Fruit fly (Drosophila melanogaster) whole organism, embryonic: Measurements from ENCODE around the gene CG7298.

Source experiments
- Bgb ChIP-seq: fragments of 200-800 bp; sonication (Bioruptor generic); IDR thresholded peaks from 2 replicates; pipeline ENCODE4 v1.3.6; 2022; ENCODE audit warnings: missing biosample characterization, missing genetic modification characterization; ENCODE audit not compliant: partially characterized antibody
- CG12071 ChIP-seq: fragments of 200-800 bp; sonication (Bioruptor generic); optimal IDR thresholded peaks from 3 replicates; lab custom pipeline; 2018; ENCODE audit warnings: missing biosample characterization, mild to moderate bottlenecking, missing genetic modification characterization
- CG13894 ChIP-seq: fragments of 200-800 bp; sonication (Bioruptor generic); optimal IDR thresholded peaks from 3 replicates; lab custom pipeline; 2018; ENCODE audit warnings: missing biosample characterization, mild to moderate bottlenecking, missing genetic modification characterization, moderate library complexity
- CG15011 ChIP-seq: fragments of 200-800 bp; sonication (Bioruptor generic); optimal IDR thresholded peaks from 3 replicates; lab custom pipeline; 2018; ENCODE audit warnings: missing biosample characterization, mild to moderate bottlenecking, missing genetic modification characterization
- CG16813 ChIP-seq: fragments of 200-800 bp; sonication (Bioruptor generic); IDR thresholded peaks from 3 replicates; pipeline ENCODE4 v1.3.6; 2022; ENCODE audit warnings: missing biosample characterization, missing genetic modification characterization; ENCODE audit not compliant: partially characterized antibody
- CG17802 ChIP-seq: fragments of 200-800 bp; sonication (Bioruptor generic); optimal IDR thresholded peaks from 2 replicates; lab custom pipeline; 2018; ENCODE audit warnings: missing biosample characterization, mild to moderate bottlenecking, missing genetic modification characterization, moderate library complexity
- CG18476 ChIP-seq: fragments of 200-800 bp; sonication (Bioruptor generic); optimal IDR thresholded peaks from 2 replicates; lab custom pipeline; 2016; ENCODE audit warnings: missing biosample characterization, mild to moderate bottlenecking, missing genetic modification characterization
- CG34376 ChIP-seq: fragments of 200-800 bp; sonication (Bioruptor generic); optimal IDR thresholded peaks from 2 replicates; lab custom pipeline; 2018; ENCODE audit warnings: missing biosample characterization, mild to moderate bottlenecking, missing genetic modification characterization
- CG3838 ChIP-seq: fragments of 200-800 bp; sonication (Bioruptor generic); optimal IDR thresholded peaks from 3 replicates; lab custom pipeline; 2016; ENCODE audit warnings: missing biosample characterization, missing genetic modification characterization
- CG6683 ChIP-seq: fragments of 200-800 bp; sonication (Bioruptor generic); optimal IDR thresholded peaks from 2 replicates; lab custom pipeline; 2017; ENCODE audit warnings: missing biosample characterization, mild to moderate bottlenecking, missing genetic modification characterization, missing genetic modification reagents
- CG6854 ChIP-seq: fragments of 200-800 bp; sonication (Bioruptor generic); optimal IDR thresholded peaks from 3 replicates; lab custom pipeline; 2017; ENCODE audit warnings: missing biosample characterization, mild to moderate bottlenecking, missing genetic modification characterization
- CG7357 ChIP-seq: fragments of 200-800 bp; sonication (Bioruptor generic); IDR thresholded peaks from 3 replicates; pipeline ENCODE4 v1.3.6; 2022; ENCODE audit warnings: missing biosample characterization, missing genetic modification characterization
- CG7786 ChIP-seq: fragments of 200-800 bp; sonication (Bioruptor generic); optimal IDR thresholded peaks from 2 replicates; lab custom pipeline; 2016; ENCODE audit warnings: missing biosample characterization, missing genetic modification characterization
- CG8765 ChIP-seq: fragments of 200-800 bp; sonication (Bioruptor generic); IDR thresholded peaks from 2 replicates; pipeline ENCODE4 v1.3.6; 2022; ENCODE audit warnings: missing biosample characterization, missing genetic modification characterization
- CG8944 ChIP-seq: fragments of 200-800 bp; sonication (Bioruptor generic); optimal IDR thresholded peaks from 3 replicates; lab custom pipeline; 2016; ENCODE audit warnings: missing biosample characterization, missing genetic modification characterization
- CG9932 ChIP-seq: fragments of 200-800 bp; sonication (Bioruptor generic); IDR thresholded peaks from 2 replicates; pipeline ENCODE4 v1.3.6; 2022; ENCODE audit warnings: missing biosample characterization, missing genetic modification characterization
- CTCF ChIP-seq: fragments of 200-800 bp; sonication (Bioruptor generic); optimal IDR thresholded peaks from 2 replicates; lab custom pipeline; 2017; ENCODE audit warnings: missing biosample characterization, mild to moderate bottlenecking, missing genetic modification characterization, moderate library complexity
- D ChIP-seq, 2 experiments: fragments of 200-800 bp in 1 of 2; fragments of >200 bp in 1 of 2; sonication (Bioruptor generic) in 1 of 2; optimal IDR thresholded peaks; 2 replicates in 1 of 2; 3 replicates in 1 of 2; lab custom pipeline; 2017; ENCODE audit warnings: mild to moderate bottlenecking in 1 of 2, missing biosample characterization in 1 of 2, missing genetic modification characterization in 1 of 2, missing genetic modification reagents in 1 of 2
- E2f1 ChIP-seq: fragments of 200-800 bp; sonication (Bioruptor generic); IDR thresholded peaks from 2 replicates; pipeline ENCODE4 v1.3.6; 2022; ENCODE audit warnings: missing biosample characterization, missing genetic modification characterization
- H2.0 ChIP-seq: fragments of 200-800 bp; sonication (Bioruptor generic); IDR thresholded peaks from 2 replicates; pipeline ENCODE4 v1.3.6; 2022; ENCODE audit warnings: missing biosample characterization, missing genetic modification characterization
- Hr51 ChIP-seq, 2 experiments: fragments of 200-800 bp; sonication (Bioruptor generic); optimal IDR thresholded peaks; 2 replicates in 1 of 2; 3 replicates in 1 of 2; lab custom pipeline; 2016 to 2018; ENCODE audit warnings: missing biosample characterization in 2 of 2, missing genetic modification characterization in 2 of 2, mild to moderate bottlenecking in 1 of 2, moderate library complexity in 1 of 2
- MTF-1 ChIP-seq: fragments of 200-800 bp; sonication (Bioruptor generic); optimal IDR thresholded peaks from 2 replicates; lab custom pipeline; 2018; ENCODE audit warnings: missing biosample characterization, mild to moderate bottlenecking, missing genetic modification characterization, borderline replicate concordance
- Mes4 ChIP-seq: fragments of 200-800 bp; sonication (Bioruptor generic); optimal IDR thresholded peaks from 2 replicates; lab custom pipeline; 2016; ENCODE audit warnings: missing biosample characterization, missing genetic modification characterization
- Mrtf ChIP-seq: fragments of 200-800 bp; sonication (Bioruptor generic); IDR thresholded peaks from 3 replicates; pipeline ENCODE4 v1.3.6; 2022; ENCODE audit warnings: missing biosample characterization, missing genetic modification characterization
- Optix ChIP-seq: fragments of 200-800 bp; sonication (Bioruptor generic); IDR thresholded peaks from 3 replicates; pipeline ENCODE4 v1.3.6; 2022; ENCODE audit warnings: missing biosample characterization, missing genetic modification characterization
- Spps ChIP-seq: fragments of 200-800 bp; sonication (Bioruptor generic); optimal IDR thresholded peaks from 2 replicates; lab custom pipeline; 2018; ENCODE audit warnings: missing biosample characterization, mild to moderate bottlenecking, missing genetic modification characterization
- ash1 ChIP-seq: fragments of 200-800 bp; sonication (Bioruptor generic); optimal IDR thresholded peaks from 2 replicates; lab custom pipeline; 2018; ENCODE audit warnings: missing biosample characterization, mild to moderate bottlenecking, missing genetic modification characterization
- ato ChIP-seq: fragments of 200-800 bp; sonication (Bioruptor generic); IDR thresholded peaks from 2 replicates; pipeline ENCODE4 v1.3.6; 2022; ENCODE audit warnings: missing biosample characterization, missing genetic modification characterization; ENCODE audit not compliant: partially characterized antibody
- cg ChIP-seq: fragments of 200-800 bp; sonication (Bioruptor generic); optimal IDR thresholded peaks from 3 replicates; lab custom pipeline; 2019; ENCODE audit warnings: missing biosample characterization, mild to moderate bottlenecking, missing genetic modification characterization, moderate library complexity
- dan ChIP-seq: fragments of 200-800 bp; sonication (Bioruptor generic); IDR thresholded peaks from 2 replicates; pipeline ENCODE4 v1.3.6; 2022; ENCODE audit warnings: missing biosample characterization, missing genetic modification characterization
- fru ChIP-seq: fragments of >200 bp; optimal IDR thresholded peaks from 2 replicates; lab custom pipeline; 2017
- grau ChIP-seq: fragments of 200-800 bp; optimal IDR thresholded peaks from 3 replicates; lab custom pipeline; 2019; ENCODE audit warnings: missing biosample characterization, mild to moderate bottlenecking, missing genetic modification characterization, moderate library complexity
- grn ChIP-seq: fragments of 200-800 bp; sonication (Bioruptor generic); optimal IDR thresholded peaks from 3 replicates; lab custom pipeline; 2017; ENCODE audit warnings: missing biosample characterization, missing genetic modification characterization
- her ChIP-seq: fragments of 200-800 bp; sonication (Bioruptor generic); optimal IDR thresholded peaks from 2 replicates; lab custom pipeline; 2016; ENCODE audit warnings: missing biosample characterization, missing genetic modification characterization
- hth ChIP-seq: fragments of >200 bp; optimal IDR thresholded peaks from 2 replicates; lab custom pipeline; 2017; ENCODE audit warnings: inconsistent platforms
- ind ChIP-seq: fragments of 200-800 bp; sonication (Bioruptor generic); optimal IDR thresholded peaks from 3 replicates; lab custom pipeline; 2016; ENCODE audit warnings: missing biosample characterization, missing genetic modification characterization
- kni ChIP-seq: fragments of 200-800 bp; sonication (Bioruptor generic); optimal IDR thresholded peaks from 3 replicates; lab custom pipeline; 2017; ENCODE audit warnings: mild to moderate bottlenecking, missing biosample characterization, missing genetic modification reagents, missing genetic modification characterization
- lov ChIP-seq, 2 experiments: fragments of 200-800 bp in 1 of 2; fragments of >200 bp in 1 of 2; sonication (Bioruptor generic) in 1 of 2; IDR thresholded peaks in 1 of 2; optimal IDR thresholded peaks in 1 of 2; 2 replicates in 1 of 2; 3 replicates in 1 of 2; pipeline versions ENCODE4 v1.3.6 to Lab custom; 2017 to 2022; ENCODE audit warnings: missing biosample characterization in 1 of 2, missing genetic modification characterization in 1 of 2
- pho ChIP-seq: fragments of 200-800 bp; sonication (Bioruptor generic); optimal IDR thresholded peaks from 2 replicates; lab custom pipeline; 2016; ENCODE audit warnings: missing biosample characterization, missing genetic modification characterization
- rib ChIP-seq: fragments of 200-800 bp; sonication (Bioruptor generic); IDR thresholded peaks from 2 replicates; pipeline ENCODE4 v1.3.6; 2022; ENCODE audit warnings: missing biosample characterization, missing genetic modification characterization
- row ChIP-seq: fragments of 200-800 bp; sonication (Bioruptor generic); IDR thresholded peaks from 3 replicates; pipeline ENCODE4 v1.3.6; 2022; ENCODE audit warnings: missing biosample characterization, missing genetic modification characterization
- sim ChIP-seq: fragments of 200-800 bp; sonication (Bioruptor generic); IDR thresholded peaks from 2 replicates; pipeline ENCODE4 v1.3.6; 2022; ENCODE audit warnings: missing biosample characterization, missing genetic modification characterization
- tap ChIP-seq: fragments of 200-800 bp; optimal IDR thresholded peaks from 3 replicates; lab custom pipeline; 2019; ENCODE audit warnings: missing biosample characterization, mild to moderate bottlenecking, missing genetic modification characterization, moderate library complexity
- tgo ChIP-seq: fragments of 200-800 bp; sonication (Bioruptor generic); IDR thresholded peaks from 3 replicates; pipeline ENCODE4 v1.3.6; 2022; ENCODE audit warnings: missing biosample characterization, missing genetic modification characterization
- tna ChIP-seq: fragments of 200-800 bp; sonication (Bioruptor generic); IDR thresholded peaks from 2 replicates; pipeline ENCODE4 v1.3.6; 2022; ENCODE audit warnings: missing biosample characterization, missing genetic modification characterization; ENCODE audit not compliant: partially characterized antibody
- ttk ChIP-seq: fragments of 200-800 bp; sonication (Bioruptor generic); IDR thresholded peaks from 2 replicates; pipeline ENCODE4 v2.1.2; 2022; ENCODE audit warnings: missing biosample characterization, missing genetic modification characterization
- vfl ChIP-seq: fragments of 200-800 bp; sonication (Bioruptor generic); optimal IDR thresholded peaks from 2 replicates; lab custom pipeline; 2016; ENCODE audit warnings: missing biosample characterization, missing genetic modification characterization
- zen2 ChIP-seq: fragments of 200-800 bp; sonication (Bioruptor generic); IDR thresholded peaks from 3 replicates; pipeline ENCODE4 v1.3.6; 2022; ENCODE audit warnings: missing biosample characterization, missing genetic modification characterization; ENCODE audit not compliant: partially characterized antibody
- zf30C ChIP-seq: fragments of 200-800 bp; sonication (Bioruptor generic); optimal IDR thresholded peaks from 3 replicates; lab custom pipeline; 2018; ENCODE audit warnings: missing biosample characterization, mild to moderate bottlenecking, missing genetic modification characterization

CG7298 gene

DNA sequence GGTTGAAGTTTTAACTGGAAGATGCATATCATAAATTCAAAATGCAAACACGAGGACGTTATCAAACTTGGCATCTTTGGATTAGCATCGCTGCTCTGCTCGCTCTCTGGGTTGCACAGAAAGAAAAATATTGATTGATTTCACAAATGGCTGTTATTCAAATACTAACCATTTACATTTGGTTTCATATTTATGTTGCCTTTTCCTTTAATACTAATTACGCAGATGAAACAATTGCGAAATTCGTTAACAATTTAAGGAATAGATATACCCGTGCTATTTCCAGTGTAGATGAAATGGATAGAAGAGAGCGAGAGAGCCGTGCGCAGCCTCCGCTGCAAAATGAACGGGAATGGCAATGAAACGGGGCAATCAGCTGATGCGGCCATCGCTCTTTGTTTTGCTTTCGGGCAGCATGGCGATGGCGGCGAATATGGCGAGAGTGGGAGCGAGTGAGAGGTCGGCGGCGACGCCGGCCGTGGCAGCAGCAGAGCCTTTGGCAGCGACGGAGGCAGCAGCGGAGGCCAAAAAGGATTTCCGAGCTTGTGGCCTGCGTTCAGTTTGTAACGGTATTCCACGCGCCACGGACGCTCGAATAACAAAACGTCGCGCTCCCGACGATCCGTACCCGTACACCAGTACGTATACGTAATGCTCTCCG, 44.2 kb upstream of the CG7298 start, which contains the start of gene rdgC (continued):
- TF ChIP-seq CG3838 (GFP tag; lab: Kevin White, UChicago) (peak; percentile 75), her (GFP tag; lab: Kevin White, UChicago) (peak; percentile 92), CG8944 (peak; percentile 92), tna (GFP tag; lab: Robert Waterston, UW) (no peak), Hr51 (GFP tag; optimal IDR thresholded peaks at IDR 0.05; lab: Kevin White, UChicago) (peak; percentile 91 to 97), MTF-1 (GFP tag; lab: Kevin White, UChicago) (peak; percentile 88), CG13894 (tag; lab: Kevin White, UChicago) (peak; percentile 92), CG16813 (GFP tag; lab: Robert Waterston, UW) (no peak), CG9932 (GFP tag; lab: Robert Waterston, UW) (peak; percentile 89), zf30C (GFP tag; lab: Kevin White, UChicago) (peak; percentile 70), CG15011 (GFP tag; lab: Kevin White, UChicago) (peak; percentile 95), hth (lab: Kevin White, UChicago) (no peak), grau (tag; lab: Kevin White, UChicago) (peak; percentile 94), E2f1 (peak; percentile 97), row (peak; percentile 96), CG7786 (GFP tag; lab: Kevin White, UChicago) (peak; percentile 96), ind (peak; percentile 97), CG12071 (GFP tag; lab: Kevin White, UChicago) (peak; percentile 98), CG6854 (GFP tag; lab: Kevin White, UChicago) (peak; percentile 94), Optix (GFP tag; lab: Robert Waterston, UW) (peak; percentile 88), dan (no peak; the same call in 1 of the 2 replicates), D (optimal IDR thresholded peaks at IDR 0.05; lab: Kevin White, UChicago) (no peak), D (GFP tag; optimal IDR thresholded peaks at IDR 0.05; lab: Kevin White, UChicago) (peak; percentile 92), CG17802 (peak; percentile 85), H2.0 (peak; percentile 94), CG34376 (GFP tag; lab: Kevin White, UChicago) (peak; percentile 76), Bgb (peak; percentile 11; the same call in 1 of the 2 replicates), vfl (GFP tag; lab: Kevin White, UChicago) (peak; percentile 82), pho (GFP tag; lab: Kevin White, UChicago) (peak; percentile 94), CTCF (GFP tag; lab: Kevin White, UChicago) (peak; percentile 62), cg (GFP tag; lab: Kevin White, UChicago) (no peak), lov (optimal IDR thresholded peaks at IDR 0.05; lab: Kevin White, UChicago) (no peak), lov (GFP tag; IDR thresholded peaks at IDR 0.05; lab: Robert Waterston, UW) (peak; percentile 91), tap (peak; percentile 98), Mrtf (GFP tag; lab: Robert Waterston, UW) (peak; percentile 96), ash1 (peak; percentile 80), ttk (GFP tag; lab: Robert Waterston, UW) (peak; percentile 97), CG18476 (GFP tag; lab: Kevin White, UChicago) (peak; percentile 95), tgo (GFP tag; lab: Robert Waterston, UW) (peak; percentile 96), Spps (tag; lab: Kevin White, UChicago) (peak; percentile 40), kni (GFP tag; lab: Kevin White, UChicago) (no peak), CG8765 (peak; percentile 62; the same call in 1 of the 2 replicates), ato (no peak), rib (GFP tag; lab: Robert Waterston, UW) (peak; percentile 90), Mes4 (peak; percentile 93), zen2 (no peak), grn (GFP tag; lab: Kevin White, UChicago) (peak; percentile 89), sim (peak; percentile 89), fru (lab: Kevin White, UChicago) (no peak), CG7357 (GFP tag; lab: Robert Waterston, UW) (peak; percentile 87), CG6683 (peak; percentile 91)
